Worm (Caenorhabditis elegans) whole organism, L4 larva: ENCODE measurements around the gene srg-57.
A peak's percentile ranks its signal among the peaks of the same experiment; 100 is the strongest.

Experiments
- F10B5.3 ChIP-seq: sonication (generic microtip); optimal IDR thresholded peaks from 2 replicates; lab custom pipeline; 2016; ENCODE audit warnings: mild to moderate bottlenecking, missing genetic modification characterization, missing compliant biosample characterization
- F37D6.2 ChIP-seq: sonication (generic microtip); optimal IDR thresholded peaks from 2 replicates; lab custom pipeline; 2016; ENCODE audit warnings: mild to moderate bottlenecking, missing genetic modification characterization, missing compliant biosample characterization
- F49E8.2 ChIP-seq: sonication (generic microtip); optimal IDR thresholded peaks from 2 replicates; lab custom pipeline; 2016; ENCODE audit warnings: missing compliant biosample characterization, mild to moderate bottlenecking, missing genetic modification characterization, borderline replicate concordance
- Y105C5A.15 ChIP-seq: fragments of 200-800 bp; sonication (Bioruptor generic); IDR thresholded peaks from 2 replicates; pipeline ENCODE4 v1.3.6; 2022; ENCODE audit warnings: missing genetic modification characterization, missing compliant biosample characterization
- Y75B8A.6 ChIP-seq: fragments of 200-800 bp; sonication (Bioruptor generic); IDR thresholded peaks from 2 replicates; pipeline ENCODE4 v1.3.6; 2022; ENCODE audit warnings: missing genetic modification reagents, missing genetic modification characterization, missing compliant biosample characterization
- aha-1 ChIP-seq: fragments of 150-350 bp; peaks from one replicate; lab custom pipeline; 2014; ENCODE audit warnings: missing biosample characterization, missing genetic modification characterization
- ama-1 ChIP-seq: fragments of 150-350 bp; optimal IDR thresholded peaks from 2 replicates; lab custom pipeline; 2014; ENCODE audit warnings: inconsistent platforms, mixed read lengths
- arid-1 ChIP-seq: fragments of 200-800 bp; sonication (Bioruptor generic); conservative IDR thresholded peaks from 2 replicates; pipeline ENCODE4 v1.3.6; 2022; ENCODE audit warnings: missing genetic modification reagents, missing genetic modification characterization, missing compliant biosample characterization
- ceh-32 ChIP-seq: sonication (generic microtip); optimal IDR thresholded peaks from 2 replicates; lab custom pipeline; 2016; ENCODE audit warnings: mild to moderate bottlenecking, missing genetic modification characterization, missing compliant biosample characterization; ENCODE audit not compliant: poor library complexity
- ceh-62 ChIP-seq: sonication (generic microtip); optimal IDR thresholded peaks from 2 replicates; lab custom pipeline; 2017; ENCODE audit warnings: missing biosample characterization, missing genetic modification characterization
- ces-1 ChIP-seq: fragments of 150-350 bp; sonication (generic microtip); optimal IDR thresholded peaks from 4 replicates; lab custom pipeline; 2014; ENCODE audit warnings: missing biosample characterization, missing genetic modification reagents, missing genetic modification characterization
- daf-19 ChIP-seq: fragments of 200-800 bp; sonication (Bioruptor generic); conservative IDR thresholded peaks from 2 replicates; pipeline ENCODE4 v1.3.6; 2022; ENCODE audit warnings: missing genetic modification characterization, missing compliant biosample characterization
- dmd-6 ChIP-seq: fragments of 200-800 bp; sonication (Bioruptor generic); IDR thresholded peaks from 2 replicates; pipeline ENCODE4 v1.3.6; 2022; ENCODE audit warnings: missing genetic modification reagents, missing genetic modification characterization, missing compliant biosample characterization
- dpl-1 ChIP-seq: fragments of 150-350 bp; optimal IDR thresholded peaks from 2 replicates; lab custom pipeline; 2014; ENCODE audit warnings: missing biosample characterization, missing genetic modification reagents, missing genetic modification characterization
- duxl-1 ChIP-seq: sonication (generic microtip); optimal IDR thresholded peaks from 2 replicates; lab custom pipeline; 2016; ENCODE audit warnings: mild to moderate bottlenecking, missing genetic modification characterization, moderate library complexity, missing compliant biosample characterization; ENCODE audit not compliant: poor library complexity
- dve-1 ChIP-seq: sonication (generic microtip); optimal IDR thresholded peaks from 2 replicates; lab custom pipeline; 2017; ENCODE audit warnings: antibody characterized with exemption, mild to moderate bottlenecking, missing genetic modification characterization, missing compliant biosample characterization; ENCODE audit not compliant: insufficient read depth
- egl-43 ChIP-seq: fragments of 200-800 bp; sonication (Bioruptor generic); IDR thresholded peaks from 2 replicates; pipeline ENCODE4 v1.3.6; 2022; ENCODE audit warnings: missing genetic modification reagents, missing genetic modification characterization, missing compliant biosample characterization
- hif-1 ChIP-seq, 2 experiments: sonication (generic microtip); optimal IDR thresholded peaks; 2 replicates each; lab custom pipeline; 2016 to 2017; ENCODE audit warnings: missing compliant biosample characterization in 2 of 2, missing genetic modification characterization in 2 of 2, missing genetic modification reagents in 2 of 2, missing genotype in 2 of 2, mild to moderate bottlenecking in 1 of 2
- hlh-30 ChIP-seq: sonication (generic microtip); optimal IDR thresholded peaks from 2 replicates; lab custom pipeline; 2017; ENCODE audit warnings: antibody characterized with exemption, mild to moderate bottlenecking, missing genetic modification characterization, missing compliant biosample characterization; ENCODE audit not compliant: insufficient read depth
- hmg-1.1 ChIP-seq: fragments of 200-800 bp; sonication (Bioruptor generic); IDR thresholded peaks from 2 replicates; pipeline ENCODE4 v1.3.6; 2022; ENCODE audit warnings: missing genetic modification reagents, missing genetic modification characterization, missing compliant biosample characterization
- jun-1 ChIP-seq: fragments of 150-350 bp; optimal IDR thresholded peaks from 2 replicates; lab custom pipeline; 2014; ENCODE audit warnings: missing biosample characterization, missing genetic modification reagents, missing genetic modification characterization
- lim-7 ChIP-seq: fragments of 200-800 bp; sonication (Bioruptor generic); IDR thresholded peaks from 2 replicates; pipeline ENCODE4 v1.3.6; 2022; ENCODE audit warnings: missing genetic modification characterization, missing compliant biosample characterization
- lin-1 ChIP-seq: fragments of 200-800 bp; sonication (Bioruptor generic); IDR thresholded peaks from 2 replicates; pipeline ENCODE4 v1.3.6; 2022; ENCODE audit warnings: missing genetic modification reagents, missing genetic modification characterization, missing compliant biosample characterization
- lin-13 ChIP-seq: fragments of 150-350 bp; optimal IDR thresholded peaks from 2 replicates; lab custom pipeline; 2014; ENCODE audit warnings: missing biosample characterization, missing genetic modification reagents, missing genetic modification characterization
- lin-38 ChIP-seq: fragments of 200-800 bp; sonication (Bioruptor generic); IDR thresholded peaks from 2 replicates; pipeline ENCODE4 v1.3.6; 2022; ENCODE audit warnings: missing genetic modification reagents, missing genetic modification characterization, missing compliant biosample characterization
- lsy-2 ChIP-seq, 2 experiments: fragments of 150-350 bp in 1 of 2; sonication (generic microtip) in 1 of 2; optimal IDR thresholded peaks; 2 replicates each; lab custom pipeline; 2014 to 2017; ENCODE audit warnings: missing biosample characterization in 2 of 2, missing genetic modification characterization in 2 of 2
- mdl-1 ChIP-seq, 2 experiments: fragments of 150-350 bp in 1 of 2; sonication (generic microtip) in 1 of 2; optimal IDR thresholded peaks; 2 replicates each; lab custom pipeline; 2014 to 2017; ENCODE audit warnings: missing biosample characterization in 2 of 2, missing genetic modification characterization in 2 of 2
- mep-1 ChIP-seq: fragments of 150-350 bp; sonication (generic microtip); optimal IDR thresholded peaks from 3 replicates; lab custom pipeline; 2014; ENCODE audit warnings: missing biosample characterization, missing genetic modification characterization
- mes-2 ChIP-seq: sonication (generic microtip); optimal IDR thresholded peaks from 2 replicates; lab custom pipeline; 2016; ENCODE audit warnings: missing genotype, mild to moderate bottlenecking, missing genetic modification characterization, missing compliant biosample characterization; ENCODE audit not compliant: poor library complexity, severe bottlenecking
- mxl-3 ChIP-seq: fragments of 200-800 bp; sonication (Bioruptor generic); optimal IDR thresholded peaks from 2 replicates; lab custom pipeline; 2018; ENCODE audit warnings: mild to moderate bottlenecking, missing genetic modification characterization, missing compliant biosample characterization
- nhr-102 ChIP-seq: sonication (generic microtip); optimal IDR thresholded peaks from 2 replicates; lab custom pipeline; 2016; ENCODE audit warnings: mild to moderate bottlenecking, missing genetic modification characterization, moderate library complexity, missing compliant biosample characterization
- nhr-11 ChIP-seq: fragments of 150-350 bp; optimal IDR thresholded peaks from 2 replicates; lab custom pipeline; 2014; ENCODE audit warnings: missing biosample characterization, missing genetic modification characterization
- nhr-237 ChIP-seq: sonication (generic microtip); optimal IDR thresholded peaks from 2 replicates; lab custom pipeline; 2017; ENCODE audit warnings: missing biosample characterization, missing genetic modification characterization
- nhr-28 ChIP-seq: fragments of 150-350 bp; optimal IDR thresholded peaks from 2 replicates; lab custom pipeline; 2014; ENCODE audit warnings: missing biosample characterization, missing genetic modification characterization
- nhr-48 ChIP-seq: sonication (generic microtip); optimal IDR thresholded peaks from 2 replicates; lab custom pipeline; 2016; ENCODE audit warnings: mild to moderate bottlenecking, missing genetic modification characterization, missing compliant biosample characterization
- nhr-77 ChIP-seq: fragments of 150-350 bp; optimal IDR thresholded peaks from 2 replicates; lab custom pipeline; 2014; ENCODE audit warnings: missing biosample characterization, missing genetic modification characterization
- php-3 ChIP-seq: fragments of 200-800 bp; sonication (Bioruptor generic); IDR thresholded peaks from 2 replicates; pipeline ENCODE4 v1.3.6; 2022; ENCODE audit warnings: missing genetic modification reagents, missing genetic modification characterization, missing compliant biosample characterization
- rbr-2 ChIP-seq: sonication (generic microtip); optimal IDR thresholded peaks from 2 replicates; lab custom pipeline; 2016; ENCODE audit warnings: missing genotype, missing genetic modification characterization, missing compliant biosample characterization
- set-16 ChIP-seq: fragments of 200-800 bp; sonication (Bioruptor generic); IDR thresholded peaks from 2 replicates; pipeline ENCODE4 v1.3.6; 2022; ENCODE audit warnings: missing genetic modification reagents, missing genetic modification characterization, missing compliant biosample characterization
- snpc-1.2 ChIP-seq: fragments of 200-800 bp; sonication (Bioruptor generic); IDR thresholded peaks from 2 replicates; pipeline ENCODE4 v1.3.6; 2022; ENCODE audit warnings: missing genetic modification reagents, missing genetic modification characterization, missing compliant biosample characterization
- unc-130 ChIP-seq: sonication (generic microtip); optimal IDR thresholded peaks from 2 replicates; lab custom pipeline; 2016; ENCODE audit warnings: missing genetic modification reagents, missing genetic modification characterization, missing compliant biosample characterization
- unc-62 ChIP-seq, 3 experiments: fragments of 150-350 bp in 1 of 3; sonication (generic microtip); optimal IDR thresholded peaks in 2 of 3; peaks in 1 of 3; 1 replicate in 1 of 3; 2 replicates in 2 of 3; lab custom pipeline; 2014 to 2017; ENCODE audit warnings: missing biosample characterization in 3 of 3, missing genetic modification characterization in 3 of 3, missing genetic modification reagents in 3 of 3, missing genotype in 1 of 3
- zip-11 ChIP-seq: fragments of 200-800 bp; sonication (Bioruptor generic); IDR thresholded peaks from 2 replicates; pipeline ENCODE4 v1.3.6; 2022; ENCODE audit warnings: missing genetic modification characterization, missing compliant biosample characterization
- ztf-7 ChIP-seq: fragments of 150-350 bp; optimal IDR thresholded peaks from 2 replicates; lab custom pipeline; 2014; ENCODE audit warnings: missing biosample characterization, missing genetic modification characterization

The srg-57 gene

ce11 chrV:2697693-2698092, 36.6 kb downstream of the srg-57 start:
- TF ChIP-seq nhr-11 (no peak), arid-1 (GFP tag; lab: Robert Waterston, UW) (0 out of 2 replicates have a peak, but pooled peaks have one; percentile 14), lsy-2 (tag; optimal IDR thresholded peaks at IDR 0.05; lab: Kevin White, UChicago) (peak in 1 of 2 experiments; percentile 11), lin-38 (GFP tag; lab: Robert Waterston, UW) (peak; percentile 52), mes-2 (tag; lab: Kevin White, UChicago) (peak; percentile 24), hlh-30 (tag; lab: Kevin White, UChicago) (no peak), jun-1 (no peak)

DNA sequence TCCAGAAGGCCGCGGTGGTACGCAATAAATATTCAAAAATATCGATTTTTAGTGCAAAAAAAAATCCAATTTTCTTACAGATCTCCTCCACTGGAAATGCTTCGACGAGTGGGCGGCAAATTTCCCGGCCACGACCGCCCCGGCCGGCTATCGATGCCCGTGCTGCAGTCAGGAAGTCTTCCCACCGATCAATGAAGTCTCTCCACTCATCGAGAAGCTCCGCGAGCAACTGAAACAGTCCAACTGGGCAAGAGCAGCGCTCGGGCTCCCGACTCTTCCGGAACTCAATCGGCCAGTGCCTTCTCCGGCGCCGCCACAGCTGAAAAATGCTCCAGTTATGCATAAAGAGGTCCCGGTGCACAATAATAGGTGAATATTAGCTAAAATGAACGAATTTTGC, 38.3 kb downstream of the srg-57 start, which contains the start of gene Y45G12B.3:
Y45G12B.3 (minus strand) TSS at position 320 of the 400 bp plus-strand sequence.
- no peak for TF ChIP-seq php-3
- 0 out of 2 replicates have a peak, but pooled peaks have one; percentile 35 for TF ChIP-seq egl-43
- TF ChIP-seq set-16 (GFP tag; lab: Robert Waterston, UW), result peak; percentile 86

- no peak for TF ChIP-seq ceh-32 (tag; lab: Kevin White, UChicago)
- no peak for TF ChIP-seq unc-62 (GFP tag; optimal IDR thresholded peaks at IDR 0.05 in 1 of 2; lab: Kevin White, UChicago)
- TF ChIP-seq unc-62 (tag; optimal IDR thresholded peaks at IDR 0.05; lab: Kevin White, UChicago), result no peak
- TF ChIP-seq dve-1 (tag; lab: Kevin White, UChicago), result peak; percentile 54
- 0 out of 2 replicates have a peak, but pooled peaks have one; percentile 21 for TF ChIP-seq lim-7 (GFP tag; lab: Robert Waterston, UW)
- TF ChIP-seq ces-1 (GFP tag; lab: Kevin White, UChicago), result no peak
- TF ChIP-seq aha-1, result no peak
- TF ChIP-seq hif-1 (tag; optimal IDR thresholded peaks at IDR 0.05; lab: Kevin White, UChicago), result peak in 1 of 2 experiments; percentile 53
- TF ChIP-seq Y75B8A.6 (GFP tag; lab: Robert Waterston, UW), result no peak
- TF ChIP-seq Y105C5A.15 (GFP tag; lab: Robert Waterston, UW), result no peak
- TF ChIP-seq dpl-1 (GFP tag; lab: Kevin White, UChicago), result peak; percentile 72
- peak; percentile 31 for TF ChIP-seq rbr-2 (tag; lab: Kevin White, UChicago)
- peak; percentile 85 for TF ChIP-seq mes-2 (tag; lab: Kevin White, UChicago)
- no peak for TF ChIP-seq daf-19
- TF ChIP-seq nhr-77 (tag; lab: Kevin White, UChicago), result peak; percentile 72
- TF ChIP-seq hmg-1.1 (GFP tag; lab: Robert Waterston, UW), result peak; percentile 64; the same call in 1 of the 2 replicates
- no peak for TF ChIP-seq ztf-7 (tag; lab: Kevin White, UChicago)
- peak; percentile 55 for TF ChIP-seq ama-1 (lab: Kevin White, UChicago)
- no peak for TF ChIP-seq lin-1 (GFP tag; lab: Robert Waterston, UW)
- TF ChIP-seq nhr-102, result no peak
- no peak for TF ChIP-seq snpc-1.2 (GFP tag; lab: Robert Waterston, UW)
- TF ChIP-seq arid-1 (GFP tag; lab: Robert Waterston, UW), result 0 out of 2 replicates have a peak, but pooled peaks have one; percentile 29
- TF ChIP-seq jun-1, result no peak
- TF ChIP-seq mxl-3 (GFP tag; lab: Kevin White, UChicago), result peak; percentile 40
- peak; percentile 80 for TF ChIP-seq lin-38 (GFP tag; lab: Robert Waterston, UW)
- TF ChIP-seq unc-130 (GFP tag; lab: Kevin White, UChicago), result peak; percentile 11
- no peak for TF ChIP-seq F37D6.2 (tag; lab: Kevin White, UChicago)
- 0 out of 2 replicates have a peak, but pooled peaks have one; percentile 17 for TF ChIP-seq dmd-6 (GFP tag; lab: Robert Waterston, UW)
- no peak for TF ChIP-seq ceh-62 (tag; lab: Kevin White, UChicago)
- no peak for TF ChIP-seq F10B5.3 (tag; lab: Kevin White, UChicago)
- TF ChIP-seq nhr-237 (tag; lab: Kevin White, UChicago), result no peak
- TF ChIP-seq lin-13 (GFP tag; lab: Kevin White, UChicago), result no peak
- TF ChIP-seq nhr-28 (tag; lab: Kevin White, UChicago), result peak; percentile 71
- no peak for TF ChIP-seq duxl-1 (tag; lab: Kevin White, UChicago)
- TF ChIP-seq zip-11 (GFP tag; lab: Robert Waterston, UW), result no peak
- TF ChIP-seq hlh-30 (tag; lab: Kevin White, UChicago), result peak; percentile 78
- peak; percentile 95 to 99 for TF ChIP-seq lsy-2 (tag; optimal IDR thresholded peaks at IDR 0.05; lab: Kevin White, UChicago)
- no peak for TF ChIP-seq nhr-11
- no peak for TF ChIP-seq nhr-48 (tag; lab: Kevin White, UChicago)
- TF ChIP-seq F49E8.2 (tag; lab: Kevin White, UChicago), result peak; percentile 17
- TF ChIP-seq mdl-1 (tag; optimal IDR thresholded peaks at IDR 0.05; lab: Kevin White, UChicago), result peak in 1 of 2 experiments; percentile 57
- peak; percentile 63 for TF ChIP-seq mep-1 (tag; lab: Kevin White, UChicago)
Measured at ce11 chrV:2694389-2694788, 39.9 kb downstream of the srg-57 start, which contains the start of gene Y45G12B.2. Gene Y45G12B.2 (plus strand): TSS chrV:2694771.
